Fruit fly (Drosophila melanogaster) whole organism, embryonic: ENCODE results near the gene Syx1A.

Source experiments
- Antp ChIP-seq: fragments of 200-800 bp; sonication (Bioruptor generic); optimal IDR thresholded peaks from 3 replicates; lab custom pipeline; 2016; ENCODE audit warnings: missing biosample characterization, missing genetic modification characterization
- Awh ChIP-seq: fragments of 200-800 bp; sonication (Bioruptor generic); IDR thresholded peaks from 2 replicates; pipeline ENCODE4, ENCODE4 v1.3.6; 2022; ENCODE audit warnings: missing biosample characterization, missing genetic modification characterization
- C15 ChIP-seq: fragments of 200-800 bp; sonication (Bioruptor generic); IDR thresholded peaks from 3 replicates; pipeline ENCODE4 v1.3.6; 2022; ENCODE audit warnings: missing biosample characterization, missing genetic modification characterization
- CG10209 ChIP-seq: fragments of 200-800 bp; sonication (Bioruptor generic); optimal IDR thresholded peaks from 3 replicates; lab custom pipeline; 2017; ENCODE audit warnings: missing biosample characterization, mild to moderate bottlenecking, missing genetic modification characterization, missing genetic modification reagents
- CG10274 ChIP-seq: fragments of 200-800 bp; sonication (Bioruptor generic); optimal IDR thresholded peaks from 3 replicates; lab custom pipeline; 2017; ENCODE audit warnings: missing biosample characterization, mild to moderate bottlenecking, missing genetic modification characterization
- CG10321 ChIP-seq: fragments of 200-800 bp; sonication (Bioruptor generic); IDR thresholded peaks from 2 replicates; pipeline ENCODE4 v1.3.6; 2022; ENCODE audit warnings: missing biosample characterization, missing genetic modification characterization
- CG10462 ChIP-seq: fragments of 200-800 bp; sonication (Bioruptor generic); optimal IDR thresholded peaks from 2 replicates; lab custom pipeline; 2016; ENCODE audit warnings: missing biosample characterization, missing genetic modification characterization
- CG10543 ChIP-seq: fragments of 200-800 bp; sonication (Bioruptor generic); optimal IDR thresholded peaks from 3 replicates; lab custom pipeline; 2017; ENCODE audit warnings: missing biosample characterization, mild to moderate bottlenecking, missing genetic modification characterization, moderate library complexity
- CG10565 ChIP-seq: fragments of 200-800 bp; sonication (Bioruptor generic); optimal IDR thresholded peaks from 3 replicates; lab custom pipeline; 2016; ENCODE audit warnings: missing biosample characterization, mild to moderate bottlenecking, missing genetic modification characterization
- CG10959 ChIP-seq: fragments of 200-800 bp; sonication (Bioruptor generic); IDR thresholded peaks from 2 replicates; pipeline ENCODE4 v1.3.6; 2022; ENCODE audit warnings: missing biosample characterization, missing genetic modification characterization
- CG14050 ChIP-seq: fragments of 200-800 bp; sonication (Bioruptor generic); IDR thresholded peaks from 3 replicates; pipeline ENCODE4 v1.3.6; 2022; ENCODE audit warnings: missing biosample characterization, missing genetic modification characterization
- CG14860 ChIP-seq: fragments of 200-800 bp; sonication (Bioruptor generic); IDR thresholded peaks from 3 replicates; pipeline ENCODE4 v1.3.6; 2022; ENCODE audit warnings: missing biosample characterization, missing genetic modification characterization; ENCODE audit not compliant: partially characterized antibody
- CG14965 ChIP-seq: fragments of 200-800 bp; sonication (Bioruptor generic); optimal IDR thresholded peaks from 2 replicates; lab custom pipeline; 2016; ENCODE audit warnings: missing biosample characterization, missing genetic modification characterization, borderline replicate concordance
- CG15073 ChIP-seq: fragments of 200-800 bp; sonication (Bioruptor generic); optimal IDR thresholded peaks from 2 replicates; lab custom pipeline; 2016; ENCODE audit warnings: missing biosample characterization, missing genetic modification characterization
- CG17568 ChIP-seq: fragments of 200-800 bp; sonication (Bioruptor generic); optimal IDR thresholded peaks from 2 replicates; lab custom pipeline; 2018; ENCODE audit warnings: missing biosample characterization, mild to moderate bottlenecking, missing genetic modification characterization, moderate library complexity
- CG1832 ChIP-seq: fragments of 200-800 bp; sonication (Bioruptor generic); optimal IDR thresholded peaks from 2 replicates; lab custom pipeline; 2017; ENCODE audit warnings: missing biosample characterization, mild to moderate bottlenecking, missing genetic modification characterization, inconsistent platforms
- CG2116 ChIP-seq: fragments of 200-800 bp; sonication (Bioruptor generic); optimal IDR thresholded peaks from 3 replicates; lab custom pipeline; 2018; ENCODE audit warnings: missing biosample characterization, mild to moderate bottlenecking, missing genetic modification characterization
- CG31224 ChIP-seq: fragments of 200-800 bp; sonication (Bioruptor generic); IDR thresholded peaks from 2 replicates; pipeline ENCODE4 v1.3.6; 2022; ENCODE audit warnings: missing biosample characterization, missing genetic modification characterization
- CG31441 ChIP-seq: fragments of 200-800 bp; sonication (Bioruptor generic); IDR thresholded peaks from 2 replicates; pipeline ENCODE4 v1.3.6; 2022; ENCODE audit warnings: missing biosample characterization, missing genetic modification characterization
- CG3995 ChIP-seq: fragments of 200-800 bp; sonication (Bioruptor generic); optimal IDR thresholded peaks from 3 replicates; lab custom pipeline; 2016; ENCODE audit warnings: missing biosample characterization, missing genetic modification characterization
- CG8765 ChIP-seq: fragments of 200-800 bp; sonication (Bioruptor generic); IDR thresholded peaks from 2 replicates; pipeline ENCODE4 v1.3.6; 2022; ENCODE audit warnings: missing biosample characterization, missing genetic modification characterization
- CG8924 ChIP-seq: fragments of 200-800 bp; optimal IDR thresholded peaks from 3 replicates; lab custom pipeline; 2019; ENCODE audit warnings: missing biosample characterization, mild to moderate bottlenecking, missing genetic modification characterization, moderate library complexity
- D19A ChIP-seq: fragments of 200-800 bp; optimal IDR thresholded peaks from 3 replicates; lab custom pipeline; 2019; ENCODE audit warnings: missing biosample characterization, mild to moderate bottlenecking, missing genetic modification characterization, moderate library complexity
- Dad ChIP-seq: fragments of 200-800 bp; sonication (Bioruptor generic); optimal IDR thresholded peaks from 3 replicates; lab custom pipeline; 2016; ENCODE audit warnings: missing biosample characterization, missing genetic modification characterization
- Dfd ChIP-seq, 2 experiments: fragments of >200 bp; optimal IDR thresholded peaks; 2 replicates each; lab custom pipeline; 2017; ENCODE audit warnings: missing biosample characterization in 2 of 2, missing genetic modification characterization in 2 of 2
- Dref ChIP-seq: fragments of 200-800 bp; sonication (Bioruptor generic); IDR thresholded peaks from 2 replicates; pipeline ENCODE4 v1.3.6; 2022; ENCODE audit warnings: missing biosample characterization, missing genetic modification characterization
- Drgx ChIP-seq: fragments of 200-800 bp; sonication (Bioruptor generic); IDR thresholded peaks from 2 replicates; pipeline ENCODE4 v1.3.6; 2022; ENCODE audit warnings: missing biosample characterization, missing genetic modification characterization
- ERR ChIP-seq: fragments of 200-800 bp; sonication (Bioruptor generic); optimal IDR thresholded peaks from 2 replicates; lab custom pipeline; 2016; ENCODE audit warnings: missing biosample characterization, missing genetic modification characterization
- H15 ChIP-seq: fragments of 200-800 bp; sonication (Bioruptor generic); IDR thresholded peaks from 3 replicates; pipeline ENCODE4 v1.3.6; 2022; ENCODE audit warnings: missing biosample characterization, missing genetic modification characterization
- HmgZ ChIP-seq: fragments of 200-800 bp; sonication (Bioruptor generic); optimal IDR thresholded peaks from 2 replicates; lab custom pipeline; 2018; ENCODE audit warnings: missing biosample characterization, mild to moderate bottlenecking, missing genetic modification characterization
- Hsf ChIP-seq: fragments of 200-800 bp; sonication (Bioruptor generic); optimal IDR thresholded peaks from 3 replicates; lab custom pipeline; 2016; ENCODE audit warnings: missing biosample characterization, missing genetic modification characterization
- Lpt ChIP-seq: fragments of >200 bp; optimal IDR thresholded peaks from 2 replicates; lab custom pipeline; 2018; ENCODE audit warnings: missing biosample characterization, missing genetic modification characterization
- NK7.1 ChIP-seq: fragments of 200-800 bp; sonication (Bioruptor generic); optimal IDR thresholded peaks from 3 replicates; lab custom pipeline; 2016; ENCODE audit warnings: missing biosample characterization, missing genetic modification characterization
- Neu2 ChIP-seq: fragments of 200-800 bp; sonication (Bioruptor generic); optimal IDR thresholded peaks from 3 replicates; lab custom pipeline; 2016; ENCODE audit warnings: missing biosample characterization, missing genetic modification characterization, borderline replicate concordance
- Pdp1 ChIP-seq, 2 experiments: fragments of 200-800 bp; sonication (Bioruptor generic); optimal IDR thresholded peaks; 3 replicates each; lab custom pipeline; 2016; ENCODE audit warnings: missing biosample characterization in 2 of 2, missing genetic modification characterization in 2 of 2, mild to moderate bottlenecking in 1 of 2, moderate library complexity in 1 of 2
- Scr ChIP-seq: fragments of 200-800 bp; sonication (Bioruptor generic); IDR thresholded peaks from 2 replicates; pipeline ENCODE4 v1.3.6; 2022; ENCODE audit warnings: missing biosample characterization, missing genetic modification characterization; ENCODE audit not compliant: partially characterized antibody
- Sry-β ChIP-seq: fragments of 200-800 bp; sonication (Bioruptor generic); optimal IDR thresholded peaks from 2 replicates; lab custom pipeline; 2018; ENCODE audit warnings: missing biosample characterization, mild to moderate bottlenecking, missing genetic modification characterization, moderate library complexity
- TFAM ChIP-seq: fragments of 200-800 bp; sonication (Bioruptor generic); optimal IDR thresholded peaks from 2 replicates; lab custom pipeline; 2017; ENCODE audit warnings: missing biosample characterization, missing genetic modification characterization, inconsistent platforms
- Tbp ChIP-seq: fragments of >200 bp; optimal IDR thresholded peaks from 2 replicates; lab custom pipeline; 2018; ENCODE audit warnings: missing biosample characterization, missing genetic modification characterization
- Xrp1 ChIP-seq: fragments of 200-800 bp; sonication (Bioruptor generic); IDR thresholded peaks from 2 replicates; pipeline ENCODE4 v1.3.6; 2022; ENCODE audit warnings: missing biosample characterization, missing genetic modification characterization
- dmrt99B ChIP-seq: fragments of 200-800 bp; sonication (Bioruptor generic); optimal IDR thresholded peaks from 2 replicates; lab custom pipeline; 2018; ENCODE audit warnings: missing biosample characterization, mild to moderate bottlenecking, missing genetic modification characterization, moderate library complexity
- emc ChIP-seq: fragments of 200-800 bp; sonication (Bioruptor generic); optimal IDR thresholded peaks from 2 replicates; lab custom pipeline; 2016; ENCODE audit warnings: missing biosample characterization, missing genetic modification characterization
- esg ChIP-seq: fragments of 200-800 bp; sonication (Bioruptor generic); conservative IDR thresholded peaks from 2 replicates; pipeline ENCODE4 v1.3.6; 2022; ENCODE audit warnings: missing biosample characterization, missing genetic modification characterization
- fu2 ChIP-seq: fragments of 200-800 bp; sonication (Bioruptor generic); optimal IDR thresholded peaks from 2 replicates; lab custom pipeline; 2016; ENCODE audit warnings: missing biosample characterization, missing genetic modification characterization
- gcm2 ChIP-seq: fragments of 200-800 bp; sonication (Bioruptor generic); optimal IDR thresholded peaks from 2 replicates; lab custom pipeline; 2016; ENCODE audit warnings: missing biosample characterization, missing genetic modification characterization
- oc ChIP-seq: fragments of 200-800 bp; sonication (Bioruptor generic); optimal IDR thresholded peaks from 2 replicates; lab custom pipeline; 2018; ENCODE audit warnings: missing biosample characterization, mild to moderate bottlenecking, missing genetic modification characterization, moderate library complexity
- onecut ChIP-seq: fragments of 200-800 bp; sonication (Bioruptor generic); IDR thresholded peaks from 2 replicates; pipeline ENCODE4 v1.3.6; 2022; ENCODE audit warnings: missing biosample characterization, missing genetic modification characterization
- phol ChIP-seq: fragments of 200-800 bp; sonication (Bioruptor generic); optimal IDR thresholded peaks from 3 replicates; lab custom pipeline; 2018; ENCODE audit warnings: missing biosample characterization, mild to moderate bottlenecking, missing genetic modification characterization, moderate library complexity
- run ChIP-seq: fragments of 200-800 bp; sonication (Bioruptor generic); optimal IDR thresholded peaks from 3 replicates; lab custom pipeline; 2018; ENCODE audit warnings: missing biosample characterization, mild to moderate bottlenecking, missing genetic modification characterization
- sim ChIP-seq: fragments of 200-800 bp; sonication (Bioruptor generic); IDR thresholded peaks from 2 replicates; pipeline ENCODE4 v1.3.6; 2022; ENCODE audit warnings: missing biosample characterization, missing genetic modification characterization
- stwl ChIP-seq: fragments of 200-800 bp; sonication (Bioruptor generic); optimal IDR thresholded peaks from 3 replicates; lab custom pipeline; 2018; ENCODE audit warnings: missing biosample characterization, mild to moderate bottlenecking, missing genetic modification characterization, moderate library complexity
- trem ChIP-seq: fragments of 200-800 bp; optimal IDR thresholded peaks from 3 replicates; lab custom pipeline; 2019; ENCODE audit warnings: missing biosample characterization, mild to moderate bottlenecking, missing genetic modification characterization, moderate library complexity

Syx1A gene

dm6 chr3R:24142971-24143370 is 37.4 kb upstream of the Syx1A start (continued):
- no peak for TF ChIP-seq emc (GFP tag; lab: Kevin White, UChicago)
- no peak for TF ChIP-seq C15
- no peak for TF ChIP-seq ERR
- no peak for TF ChIP-seq sim (GFP tag; lab: Robert Waterston, UW)
- peak; percentile 5; the same call in 1 of the 2 replicates for TF ChIP-seq onecut (GFP tag; lab: Robert Waterston, UW)
- no peak for TF ChIP-seq CG17568
- peak; percentile 65 for TF ChIP-seq dmrt99B (tag; lab: Kevin White, UChicago)
- TF ChIP-seq Dfd (GFP tag; optimal IDR thresholded peaks at IDR 0.05; lab: Kevin White, UChicago): no peak
- TF ChIP-seq Scr (GFP tag; lab: Robert Waterston, UW): no peak
- TF ChIP-seq phol (tag; lab: Kevin White, UChicago): peak; percentile 40
- TF ChIP-seq gcm2 (GFP tag; lab: Kevin White, UChicago): no peak
- no peak for TF ChIP-seq CG3995 (GFP tag; lab: Kevin White, UChicago)
- TF ChIP-seq oc (tag; lab: Kevin White, UChicago): no peak
- TF ChIP-seq Hsf (GFP tag; lab: Kevin White, UChicago): no peak
- peak in 1 of 2 experiments; percentile 6 for TF ChIP-seq Pdp1 (GFP tag; optimal IDR thresholded peaks at IDR 0.05; lab: Kevin White, UChicago)
- no peak for TF ChIP-seq Awh (GFP tag; lab: Robert Waterston, UW)
- TF ChIP-seq CG31441 (GFP tag; lab: Robert Waterston, UW): peak; percentile 47; the same call in 1 of the 2 replicates
- TF ChIP-seq fu2 (GFP tag; lab: Kevin White, UChicago): no peak
- TF ChIP-seq CG14860 (GFP tag; lab: Robert Waterston, UW): no peak
- no peak for TF ChIP-seq run
- no peak for TF ChIP-seq NK7.1 (GFP tag; lab: Kevin White, UChicago)
- no peak for TF ChIP-seq CG10959
- no peak for TF ChIP-seq CG10321 (GFP tag; lab: Robert Waterston, UW)
- no peak for TF ChIP-seq CG10543 (GFP tag; lab: Kevin White, UChicago)
- TF ChIP-seq CG1832 (GFP tag; lab: Kevin White, UChicago): no peak
- 0 out of 3 replicates have a peak, but pooled peaks have one; percentile 41 for TF ChIP-seq H15 (GFP tag; lab: Robert Waterston, UW)
- TF ChIP-seq stwl: no peak
- no peak for TF ChIP-seq Tbp (GFP tag; lab: Kevin White, UChicago)
- no peak for TF ChIP-seq HmgZ (tag; lab: Kevin White, UChicago)
- TF ChIP-seq CG8765: no peak
- peak; percentile 32; the same call in 1 of the 2 replicates for TF ChIP-seq Xrp1 (GFP tag; lab: Robert Waterston, UW)
- no peak for TF ChIP-seq CG15073 (GFP tag; lab: Kevin White, UChicago)
- TF ChIP-seq CG10565 (GFP tag; lab: Kevin White, UChicago): no peak
- no peak for TF ChIP-seq Dad (GFP tag; lab: Kevin White, UChicago)
- TF ChIP-seq Dref: no peak
- TF ChIP-seq CG10209 (GFP tag; lab: Kevin White, UChicago): no peak
- no peak for TF ChIP-seq CG14965 (GFP tag; lab: Kevin White, UChicago)
- no peak for TF ChIP-seq CG2116
- no peak for TF ChIP-seq CG31224 (GFP tag; lab: Robert Waterston, UW)
- no peak for TF ChIP-seq Sry-β (GFP tag; lab: Kevin White, UChicago)
- TF ChIP-seq TFAM (GFP tag; lab: Kevin White, UChicago): no peak
- peak; percentile 31; the same call in 1 of the 2 replicates for TF ChIP-seq esg (GFP tag; lab: Robert Waterston, UW)
- no peak for TF ChIP-seq Lpt (GFP tag; lab: Kevin White, UChicago)
- no peak for TF ChIP-seq CG10462
- no peak for TF ChIP-seq CG14050 (GFP tag; lab: Robert Waterston, UW)
- TF ChIP-seq Drgx (GFP tag; lab: Robert Waterston, UW): peak; percentile 80
- TF ChIP-seq Antp (GFP tag; lab: Kevin White, UChicago): no peak
- no peak for TF ChIP-seq Neu2 (GFP tag; lab: Kevin White, UChicago)
- TF ChIP-seq CG10274: no peak
- TF ChIP-seq D19A: peak; percentile 37
- no peak for TF ChIP-seq CG8924 (tag; lab: Kevin White, UChicago)
- no peak for TF ChIP-seq trem (tag; lab: Kevin White, UChicago)
